Fruit fly (Drosophila melanogaster): ENCODE results near the gene Sras.
A peak's percentile ranks its signal among the peaks of the same experiment; 100 is the strongest.

Gene Sras

DNA sequence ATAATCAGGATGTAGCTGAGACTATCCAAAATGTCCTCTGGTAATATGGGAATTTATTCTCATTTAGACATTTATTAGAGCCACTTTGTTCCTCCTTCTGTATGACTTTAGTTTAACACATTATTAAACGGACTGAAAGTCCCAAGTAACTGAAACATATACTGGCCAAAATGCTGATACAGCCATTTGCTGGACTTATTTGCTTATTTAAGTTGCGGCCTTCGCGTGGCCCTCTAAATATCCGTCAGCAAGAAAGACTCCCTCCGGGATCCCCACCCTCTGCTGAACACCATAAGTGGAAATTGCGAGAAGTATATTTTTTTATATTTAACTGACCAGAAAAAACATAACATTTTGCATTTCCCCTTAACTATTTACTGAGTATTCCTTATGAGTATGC lies 28.9 kb downstream of the Sras start, which contains the start of gene spo (continued):
- TF ChIP-seq NfI (GFP tag; optimal IDR thresholded peaks at IDR 0.05) (no peak), sqz (GFP tag; optimal IDR thresholded peaks at IDR 0.05) (no peak), CG9609 (GFP tag; optimal IDR thresholded peaks at IDR 0.05) (no peak)

DNA sequence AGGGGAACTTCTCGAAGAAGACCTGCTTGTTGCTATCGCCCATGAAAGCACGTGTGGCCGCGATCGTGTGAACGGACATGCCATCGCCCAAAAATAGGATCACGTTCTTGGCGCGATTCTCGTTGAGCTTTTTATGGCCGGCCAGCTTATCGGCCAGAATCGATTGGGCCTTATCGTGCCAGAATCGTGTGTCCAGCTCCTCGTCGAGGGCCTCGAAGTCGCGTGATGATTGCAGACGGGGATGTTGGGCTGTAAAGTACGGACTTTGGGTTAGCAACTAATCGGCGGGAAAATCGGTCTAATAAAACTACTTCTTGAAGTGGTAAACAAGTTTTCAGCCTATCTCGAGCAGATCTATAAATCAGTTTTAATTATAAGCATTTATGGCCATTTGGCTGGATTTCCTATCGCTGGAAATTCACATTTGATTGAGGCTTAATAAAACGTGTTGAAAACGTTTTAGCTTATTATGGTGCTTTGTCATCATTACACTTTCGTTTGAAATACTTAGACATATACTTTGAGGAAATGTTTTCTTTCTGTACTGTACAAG lies 30.7 kb downstream of the Sras start:
- TF ChIP-seq CG34376 (GFP tag; optimal IDR thresholded peaks at IDR 0.05) (peak; percentile 16), cwo (GFP tag; optimal IDR thresholded peaks at IDR 0.05) (peak; percentile 95), CG7928 (GFP tag; optimal IDR thresholded peaks at IDR 0.05) (no peak), insv (GFP tag; optimal IDR thresholded peaks at IDR 0.05) (no peak), gro (GFP tag; optimal IDR thresholded peaks at IDR 0.05) (no peak), tx (GFP tag; optimal IDR thresholded peaks at IDR 0.05) (no peak), CG43689 (GFP tag; IDR thresholded peaks at IDR 0.05) (no peak), CoRest (tag; optimal IDR thresholded peaks at IDR 0.05) (no peak), eyg (GFP tag; optimal IDR thresholded peaks at IDR 0.05) (no peak), Gsc (GFP tag; IDR thresholded peaks at IDR 0.05) (no peak), sens-2 (GFP tag; IDR thresholded peaks at IDR 0.05) (peak; percentile 59; the same call in 1 of the 2 replicates), Usf (GFP tag; optimal IDR thresholded peaks at IDR 0.05) (no peak), so (GFP tag; IDR thresholded peaks at IDR 0.05) (no peak), Camta (GFP tag; optimal IDR thresholded peaks at IDR 0.05) (no peak), grau (tag; optimal IDR thresholded peaks at IDR 0.05) (no peak), onecut (GFP tag; IDR thresholded peaks at IDR 0.05) (no peak), CG17568 (GFP tag; optimal IDR thresholded peaks at IDR 0.05) (no peak), grn (GFP tag; optimal IDR thresholded peaks at IDR 0.05) (peak; percentile 56), Ravus (GFP tag; IDR thresholded peaks at IDR 0.05) (no peak), Sry-β (GFP tag; optimal IDR thresholded peaks at IDR 0.05) (no peak), exex (tag; optimal IDR thresholded peaks at IDR 0.05) (peak; percentile 95), CG16813 (GFP tag; IDR thresholded peaks at IDR 0.05; ENCODE audit: partially characterized antibody) (no peak), bowl (GFP tag; IDR thresholded peaks at IDR 0.05) (no peak)

DNA sequence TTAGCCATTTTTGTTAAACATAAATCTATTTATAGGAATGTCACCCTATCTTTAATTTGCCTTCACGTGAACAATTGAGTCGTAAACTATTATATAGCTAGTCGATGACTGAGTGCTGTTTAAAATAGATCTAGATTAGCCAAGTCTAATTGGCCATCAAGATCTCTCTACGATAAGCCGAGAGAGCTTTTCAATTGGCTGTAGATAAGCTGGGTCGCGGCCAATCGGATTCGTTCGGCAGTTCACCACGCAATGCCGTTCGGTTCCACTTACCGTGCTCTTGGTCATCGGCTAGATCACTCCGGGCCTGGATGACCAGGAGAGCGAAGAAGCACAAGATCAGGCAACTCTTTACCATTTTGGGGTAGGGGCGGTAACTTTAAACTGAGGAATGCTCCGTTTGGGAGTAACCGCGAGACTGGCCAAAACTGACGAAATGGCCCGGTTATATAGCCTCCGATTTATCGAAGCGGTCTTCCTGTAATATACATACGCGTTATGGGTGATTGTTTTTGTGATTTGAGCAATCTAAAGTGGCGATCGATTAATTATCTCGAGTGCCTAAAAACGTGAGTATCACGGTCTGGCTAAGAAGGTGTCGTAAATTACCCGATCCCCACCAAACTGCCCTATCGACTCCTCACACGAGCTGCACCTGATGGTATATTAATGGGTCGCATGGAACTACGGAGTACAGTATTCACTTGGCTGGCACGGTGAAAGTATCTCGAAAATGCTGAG lies 31.4 kb downstream of the Sras start, which contains the start of the genes Alp10 and Alp9:
Gene Alp10, minus strand, starts transcription at position 420 of the 741 bp plus-strand sequence.
Gene Alp9, plus strand, starts transcription at position 690 of the 741 bp plus-strand sequence.
- peak; percentile 87 for TF ChIP-seq Nf-YC (tag; optimal IDR thresholded peaks at IDR 0.05)
- no peak for TF ChIP-seq D (optimal IDR thresholded peaks at IDR 0.05)
- no peak for TF ChIP-seq D (GFP tag; optimal IDR thresholded peaks at IDR 0.05)
- peak; percentile 51 for TF ChIP-seq grn (GFP tag; optimal IDR thresholded peaks at IDR 0.05)
- no peak for TF ChIP-seq Asciz (GFP tag; optimal IDR thresholded peaks at IDR 0.05)
- no peak for TF ChIP-seq CG2120 (GFP tag; optimal IDR thresholded peaks at IDR 0.05)
- TF ChIP-seq ttk (GFP tag; IDR thresholded peaks at IDR 0.05), result no peak
- no peak for TF ChIP-seq Pdp1 (GFP tag; optimal IDR thresholded peaks at IDR 0.05)
- TF ChIP-seq Nf-YB (GFP tag; optimal IDR thresholded peaks at IDR 0.05), result peak; percentile 91
- no peak for TF ChIP-seq Lpt (GFP tag; optimal IDR thresholded peaks at IDR 0.05)
- TF ChIP-seq p53 (GFP tag; optimal IDR thresholded peaks at IDR 0.05), result no peak
- TF ChIP-seq toy (GFP tag; IDR thresholded peaks at IDR 0.05), result no peak
- no peak for TF ChIP-seq br (optimal IDR thresholded peaks at IDR 0.05)
- TF ChIP-seq ro (GFP tag; IDR thresholded peaks at IDR 0.05), result no peak
- 0 out of 3 replicates have a peak, but pooled peaks have one; percentile 44 for TF ChIP-seq CG11456 (GFP tag; IDR thresholded peaks at IDR 0.05)
- TF ChIP-seq cwo (GFP tag; optimal IDR thresholded peaks at IDR 0.05), result peak; percentile 77
- TF ChIP-seq sug (tag; optimal IDR thresholded peaks at IDR 0.05), result no peak
- TF ChIP-seq CG18619 (GFP tag; optimal IDR thresholded peaks at IDR 0.05), result no peak
- TF ChIP-seq btn (GFP tag; optimal IDR thresholded peaks at IDR 0.05), result no peak
- peak; percentile 58 for TF ChIP-seq exex (tag; optimal IDR thresholded peaks at IDR 0.05)
- no peak for TF ChIP-seq vvl (GFP tag; IDR thresholded peaks at IDR 0.05)
